Fruit fly (Drosophila melanogaster): ENCODE measurements around the gene Nrx-1.

dm6 chr3R:22464611-22465113, 3.6 kb upstream of the Nrx-1 start, which contains the start of gene CG7054:
- no peak for TF ChIP-seq az2 (GFP tag; optimal IDR thresholded peaks at IDR 0.05)
- TF ChIP-seq CG15269 (tag; optimal IDR thresholded peaks at IDR 0.05), result peak; percentile 63
- no peak for TF ChIP-seq CG9215 (GFP tag; IDR thresholded peaks at IDR 0.05)
- TF ChIP-seq pb (GFP tag; optimal IDR thresholded peaks at IDR 0.05), result no peak
- no peak for TF ChIP-seq Sry-β (GFP tag; optimal IDR thresholded peaks at IDR 0.05)
- 0 out of 2 replicates have a peak, but pooled peaks have one; percentile 10 for TF ChIP-seq Scr (GFP tag; IDR thresholded peaks at IDR 0.05; ENCODE audit: partially characterized antibody)
- no peak for TF ChIP-seq ssp (GFP tag; IDR thresholded peaks at IDR 0.05)
- peak; percentile 37; the same call in 1 of the 2 replicates for TF ChIP-seq CG13287 (GFP tag; IDR thresholded peaks at IDR 0.05; ENCODE audit: partially characterized antibody)
- no peak for TF ChIP-seq CG4424 (GFP tag; optimal IDR thresholded peaks at IDR 0.05)
- peak; percentile 50 for TF ChIP-seq lab (GFP tag; optimal IDR thresholded peaks at IDR 0.05)
- no peak for TF ChIP-seq CG8765 (GFP tag; IDR thresholded peaks at IDR 0.05)
- no peak for TF ChIP-seq lmd (GFP tag; IDR thresholded peaks at IDR 0.05)

All from whole organism, embryonic.